Fruit fly (Drosophila melanogaster): Measurements from ENCODE around the gene Hsp26.

The Hsp26 gene

dm6 chr3L:9372278-9372975 lies 4.8 kb downstream of the Hsp26 start, which contains the start of the genes Hsp67Bc, CG4456 and Hsp22:
Gene Hsp67Bc (minus strand): TSS chr3L:9372497.
Gene CG4456 (plus strand): TSS chr3L:9372722.
Gene Hsp22 (plus strand): TSS chr3L:9372931.
- TF ChIP-seq Vsx2 (GFP tag; optimal IDR thresholded peaks at IDR 0.05; ENCODE audit: partially characterized antibody) (no peak), Dfd (GFP tag; optimal IDR thresholded peaks at IDR 0.05) (no peak), Abd-B (GFP tag; optimal IDR thresholded peaks at IDR 0.05) (no peak), pan (optimal IDR thresholded peaks at IDR 0.05) (no peak), dsf (GFP tag; optimal IDR thresholded peaks at IDR 0.05; ENCODE audit: borderline replicate concordance) (no peak), Mio (GFP tag; optimal IDR thresholded peaks at IDR 0.05) (no peak), Rel (GFP tag; optimal IDR thresholded peaks at IDR 0.05) (no peak), Rel (tag; optimal IDR thresholded peaks at IDR 0.05) (peak; percentile 5)

- TF ChIP-seq sage (GFP tag; optimal IDR thresholded peaks at IDR 0.05) (peak; percentile 30), psq (GFP tag; optimal IDR thresholded peaks at IDR 0.05) (peak; percentile 39), woc (GFP tag; optimal IDR thresholded peaks at IDR 0.05) (peak; percentile 61), N (GFP tag; optimal IDR thresholded peaks at IDR 0.05) (no peak), Rel (GFP tag; optimal IDR thresholded peaks at IDR 0.05) (no peak), Rel (tag; optimal IDR thresholded peaks at IDR 0.05) (peak; percentile 58), lola (GFP tag; optimal IDR thresholded peaks at IDR 0.05) (no peak), Sp1 (GFP tag; optimal IDR thresholded peaks at IDR 0.05) (peak; percentile 54), Hnf4 (GFP tag; optimal IDR thresholded peaks at IDR 0.05) (peak; percentile 68), usp (GFP tag; optimal IDR thresholded peaks at IDR 0.05) (no peak), Jra (GFP tag; optimal IDR thresholded peaks at IDR 0.05) (peak; percentile 51), h (GFP tag; optimal IDR thresholded peaks at IDR 0.05) (peak; percentile 40), OdsH (GFP tag; optimal IDR thresholded peaks at IDR 0.05) (peak; percentile 43), ey (GFP tag; optimal IDR thresholded peaks at IDR 0.05) (peak; percentile 23), HLH106 (tag; optimal IDR thresholded peaks at IDR 0.05) (peak; percentile 56), rgr (GFP tag; optimal IDR thresholded peaks at IDR 0.05) (peak; percentile 43), Hr83 (GFP tag; optimal IDR thresholded peaks at IDR 0.05; ENCODE audit: poor library complexity, severe bottlenecking) (no peak), dsf (GFP tag; optimal IDR thresholded peaks at IDR 0.05; ENCODE audit: borderline replicate concordance) (peak; percentile 32), sv (GFP tag; optimal IDR thresholded peaks at IDR 0.05) (peak; percentile 43), pan (optimal IDR thresholded peaks at IDR 0.05) (no peak), foxo (GFP tag; optimal IDR thresholded peaks at IDR 0.05) (peak in 1 of 2 experiments; percentile 66), brk (GFP tag; optimal IDR thresholded peaks at IDR 0.05) (peak; percentile 61), br (GFP tag; optimal IDR thresholded peaks at IDR 0.05) (peak; percentile 20)
Measured at dm6 chr3L:9370907-9371365, 6.3 kb downstream of the Hsp26 start, which contains the start of gene Fdx1. Gene Fdx1 (minus strand): TSS chr3L:9371238.

- no peak for TF ChIP-seq rgr (GFP tag; optimal IDR thresholded peaks at IDR 0.05)
- TF ChIP-seq Rel (GFP tag; optimal IDR thresholded peaks at IDR 0.05), result no peak
- TF ChIP-seq Rel (tag; optimal IDR thresholded peaks at IDR 0.05), result no peak
- TF ChIP-seq dmrt93B (GFP tag; optimal IDR thresholded peaks at IDR 0.05), result no peak
- no peak for TF ChIP-seq N (GFP tag; optimal IDR thresholded peaks at IDR 0.05)
- no peak for TF ChIP-seq Hnf4 (GFP tag; optimal IDR thresholded peaks at IDR 0.05)
- no peak for TF ChIP-seq usp (GFP tag; optimal IDR thresholded peaks at IDR 0.05)
- TF ChIP-seq Myc (optimal IDR thresholded peaks at IDR 0.05), result no peak
- no peak for TF ChIP-seq Hr83 (GFP tag; optimal IDR thresholded peaks at IDR 0.05; ENCODE audit: poor library complexity, severe bottlenecking)
- no peak for TF ChIP-seq tai (GFP tag; optimal IDR thresholded peaks at IDR 0.05)
- TF ChIP-seq sv (GFP tag; optimal IDR thresholded peaks at IDR 0.05), result no peak
- no peak for TF ChIP-seq Jra (GFP tag; optimal IDR thresholded peaks at IDR 0.05)
- no peak for TF ChIP-seq Sp1 (GFP tag; optimal IDR thresholded peaks at IDR 0.05)
- TF ChIP-seq jim (GFP tag; optimal IDR thresholded peaks at IDR 0.05), result no peak
Measured at dm6 chr3L:9368665-9369064, 8.6 kb downstream of the Hsp26 start.

- TF ChIP-seq Rel (GFP tag; optimal IDR thresholded peaks at IDR 0.05) (no peak), Rel (tag; optimal IDR thresholded peaks at IDR 0.05) (peak; percentile 88), Sp1 (GFP tag; optimal IDR thresholded peaks at IDR 0.05) (peak; percentile 22), Abd-B (GFP tag; optimal IDR thresholded peaks at IDR 0.05) (no peak)
Measured at dm6 chr3L:9367431-9367867, 9.8 kb downstream of the Hsp26 start.
